Fruit fly (Drosophila melanogaster) whole organism, embryonic: Measurements from ENCODE around the gene Osi9.

ENCODE experiments used
- ATbp ChIP-seq: fragments of 200-800 bp; sonication (Bioruptor generic); optimal IDR thresholded peaks from 2 replicates; lab custom pipeline; 2017; ENCODE audit warnings: missing biosample characterization, mild to moderate bottlenecking, missing genetic modification characterization, missing genetic modification reagents
- Asciz ChIP-seq: fragments of 200-800 bp; sonication (Bioruptor generic); optimal IDR thresholded peaks from 2 replicates; lab custom pipeline; 2017; ENCODE audit warnings: missing biosample characterization, mild to moderate bottlenecking, missing genetic modification characterization, missing genetic modification reagents
- Blimp-1 ChIP-seq: fragments of 200-800 bp; sonication (Bioruptor generic); optimal IDR thresholded peaks from 3 replicates; lab custom pipeline; 2018; ENCODE audit warnings: missing biosample characterization, missing genetic modification characterization, mild to moderate bottlenecking, moderate library complexity, missing genetic modification reagents
- CG14014 ChIP-seq: fragments of 200-800 bp; sonication (Bioruptor generic); IDR thresholded peaks from 2 replicates; pipeline ENCODE4 v1.3.6; 2022; ENCODE audit warnings: missing biosample characterization, missing genetic modification characterization
- CG15601 ChIP-seq: fragments of 200-800 bp; sonication (Bioruptor generic); optimal IDR thresholded peaks from 3 replicates; lab custom pipeline; 2019; ENCODE audit warnings: missing biosample characterization, mild to moderate bottlenecking, missing genetic modification characterization, moderate library complexity
- CG16815 ChIP-seq: fragments of 200-800 bp; sonication (Bioruptor generic); optimal IDR thresholded peaks from 3 replicates; lab custom pipeline; 2017; ENCODE audit warnings: missing biosample characterization, mild to moderate bottlenecking, missing genetic modification characterization
- CG17568 ChIP-seq: fragments of 200-800 bp; sonication (Bioruptor generic); optimal IDR thresholded peaks from 2 replicates; lab custom pipeline; 2018; ENCODE audit warnings: missing biosample characterization, mild to moderate bottlenecking, missing genetic modification characterization, moderate library complexity
- CG30403 ChIP-seq: fragments of 200-800 bp; sonication (Bioruptor generic); optimal IDR thresholded peaks from 3 replicates; lab custom pipeline; 2016; ENCODE audit warnings: missing biosample characterization, missing genetic modification characterization
- CG30431 ChIP-seq: fragments of 200-800 bp; sonication (Bioruptor generic); optimal IDR thresholded peaks from 2 replicates; lab custom pipeline; 2017; ENCODE audit warnings: missing biosample characterization, missing genetic modification characterization
- CG7745 ChIP-seq: fragments of 200-800 bp; sonication (Bioruptor generic); optimal IDR thresholded peaks from 2 replicates; lab custom pipeline; 2018; ENCODE audit warnings: missing biosample characterization, mild to moderate bottlenecking, missing genetic modification characterization, moderate library complexity
- CG7839 ChIP-seq: fragments of 200-800 bp; sonication (Bioruptor generic); optimal IDR thresholded peaks from 3 replicates; lab custom pipeline; 2018; ENCODE audit warnings: missing biosample characterization, mild to moderate bottlenecking, missing genetic modification characterization, moderate library complexity
- CG8388 ChIP-seq: fragments of 200-800 bp; sonication (Bioruptor generic); optimal IDR thresholded peaks from 2 replicates; lab custom pipeline; 2019; ENCODE audit warnings: missing biosample characterization, mild to moderate bottlenecking, missing genetic modification characterization, moderate library complexity
- CG8478 ChIP-seq: fragments of >200 bp; optimal IDR thresholded peaks from 2 replicates; lab custom pipeline; 2018
- CG8924 ChIP-seq: fragments of 200-800 bp; optimal IDR thresholded peaks from 3 replicates; lab custom pipeline; 2019; ENCODE audit warnings: missing biosample characterization, mild to moderate bottlenecking, missing genetic modification characterization, moderate library complexity
- CG9437 ChIP-seq: fragments of 200-800 bp; sonication (Bioruptor generic); optimal IDR thresholded peaks from 2 replicates; lab custom pipeline; 2018; ENCODE audit warnings: missing biosample characterization, mild to moderate bottlenecking, missing genetic modification characterization
- CrebB ChIP-seq: fragments of 200-800 bp; sonication (Bioruptor generic); optimal IDR thresholded peaks from 3 replicates; lab custom pipeline; 2018; ENCODE audit warnings: missing biosample characterization, mild to moderate bottlenecking, missing genetic modification characterization
- D19A ChIP-seq: fragments of 200-800 bp; optimal IDR thresholded peaks from 3 replicates; lab custom pipeline; 2019; ENCODE audit warnings: missing biosample characterization, mild to moderate bottlenecking, missing genetic modification characterization, moderate library complexity
- Dek ChIP-seq: fragments of 200-800 bp; sonication (Bioruptor generic); optimal IDR thresholded peaks from 3 replicates; lab custom pipeline; 2019; ENCODE audit warnings: missing biosample characterization, mild to moderate bottlenecking, missing genetic modification characterization, moderate library complexity
- Ets65A ChIP-seq: fragments of 200-800 bp; sonication (Bioruptor generic); peaks from one replicate; lab custom pipeline; 2016; ENCODE audit warnings: missing biosample characterization, missing genetic modification characterization
- Hr78 ChIP-seq, 2 experiments: fragments of 200-800 bp in 1 of 2; fragments of >200 bp in 1 of 2; sonication (Bioruptor generic) in 1 of 2; optimal IDR thresholded peaks; 2 replicates each; lab custom pipeline; 2017 to 2019; ENCODE audit warnings: missing biosample characterization in 2 of 2, missing genetic modification characterization in 2 of 2, mild to moderate bottlenecking in 1 of 2, moderate library complexity in 1 of 2
- NC2α ChIP-seq: fragments of 200-800 bp; sonication (Bioruptor generic); optimal IDR thresholded peaks from 2 replicates; lab custom pipeline; 2016; ENCODE audit warnings: missing biosample characterization, missing genetic modification characterization
- Opbp ChIP-seq: fragments of 200-800 bp; sonication (Bioruptor generic); IDR thresholded peaks from 3 replicates; pipeline ENCODE4 v1.3.6; 2022; ENCODE audit warnings: missing biosample characterization, missing genetic modification characterization; ENCODE audit not compliant: partially characterized antibody
- Rfx ChIP-seq: fragments of 200-800 bp; sonication (Bioruptor generic); IDR thresholded peaks from 2 replicates; pipeline ENCODE4 v1.3.6; 2022; ENCODE audit warnings: missing biosample characterization, missing genetic modification characterization
- Sox100B ChIP-seq: fragments of 200-800 bp; sonication (Bioruptor generic); optimal IDR thresholded peaks from 3 replicates; lab custom pipeline; 2018; ENCODE audit warnings: missing biosample characterization, mild to moderate bottlenecking, missing genetic modification characterization
- Ssrp ChIP-seq: fragments of 200-800 bp; sonication (Bioruptor generic); optimal IDR thresholded peaks from 2 replicates; lab custom pipeline; 2018; ENCODE audit warnings: missing biosample characterization, mild to moderate bottlenecking, missing genetic modification characterization, moderate library complexity
- Xbp1 ChIP-seq: fragments of 200-800 bp; sonication (Bioruptor generic); optimal IDR thresholded peaks from 3 replicates; lab custom pipeline; 2016; ENCODE audit warnings: missing biosample characterization, mild to moderate bottlenecking, missing genetic modification characterization
- YL-1 ChIP-seq: fragments of 200-800 bp; sonication (Bioruptor generic); optimal IDR thresholded peaks from 3 replicates; lab custom pipeline; 2017; ENCODE audit warnings: missing biosample characterization, mild to moderate bottlenecking, missing genetic modification characterization
- abd-A ChIP-seq: fragments of 200-800 bp; sonication (Bioruptor generic); optimal IDR thresholded peaks from 3 replicates; lab custom pipeline; 2019; ENCODE audit warnings: missing biosample characterization, mild to moderate bottlenecking, missing genetic modification characterization, moderate library complexity
- bab2 ChIP-seq: fragments of 200-800 bp; sonication (Bioruptor generic); optimal IDR thresholded peaks from 2 replicates; lab custom pipeline; 2016; ENCODE audit warnings: missing biosample characterization, missing genetic modification characterization
- bsh ChIP-seq, 2 experiments: fragments of 200-800 bp; sonication (Bioruptor generic); optimal IDR thresholded peaks; 2 replicates each; lab custom pipeline; 2017 to 2018; ENCODE audit warnings: mild to moderate bottlenecking in 2 of 2, missing biosample characterization in 2 of 2, missing genetic modification characterization in 2 of 2, moderate library complexity in 1 of 2
- chinmo ChIP-seq: fragments of 200-800 bp; sonication (Bioruptor generic); IDR thresholded peaks from 4 replicates; pipeline ENCODE4 v1.3.6; 2022; ENCODE audit warnings: missing biosample characterization, missing genetic modification characterization; ENCODE audit not compliant: partially characterized antibody
- dpn ChIP-seq, 2 experiments: fragments of 200-800 bp; sonication (Bioruptor generic); optimal IDR thresholded peaks; 3 replicates each; lab custom pipeline; 2016; ENCODE audit warnings: missing biosample characterization in 2 of 2, missing genetic modification characterization in 2 of 2
- ewg ChIP-seq: fragments of 200-800 bp; sonication (Bioruptor generic); optimal IDR thresholded peaks from 3 replicates; lab custom pipeline; 2017; ENCODE audit warnings: mild to moderate bottlenecking, missing biosample characterization, missing genetic modification reagents, missing genetic modification characterization
- fd64A ChIP-seq: fragments of 200-800 bp; sonication (Bioruptor generic); optimal IDR thresholded peaks from 3 replicates; lab custom pipeline; 2018; ENCODE audit warnings: missing biosample characterization, mild to moderate bottlenecking, missing genetic modification characterization
- fd96Cb ChIP-seq: fragments of 200-800 bp; sonication (Bioruptor generic); optimal IDR thresholded peaks from 2 replicates; lab custom pipeline; 2018; ENCODE audit warnings: missing biosample characterization, mild to moderate bottlenecking, missing genetic modification characterization, moderate library complexity
- gem ChIP-seq: fragments of 200-800 bp; sonication (Bioruptor generic); optimal IDR thresholded peaks from 2 replicates; lab custom pipeline; 2019; ENCODE audit warnings: missing biosample characterization, mild to moderate bottlenecking, missing genetic modification characterization, moderate library complexity
- ken ChIP-seq: fragments of 200-800 bp; sonication (Bioruptor generic); IDR thresholded peaks from 3 replicates; pipeline ENCODE4 v1.3.6; 2022; ENCODE audit warnings: missing biosample characterization, missing genetic modification characterization
- kni ChIP-seq: fragments of 200-800 bp; sonication (Bioruptor generic); optimal IDR thresholded peaks from 3 replicates; lab custom pipeline; 2017; ENCODE audit warnings: mild to moderate bottlenecking, missing biosample characterization, missing genetic modification reagents, missing genetic modification characterization
- nmo ChIP-seq: fragments of 200-800 bp; sonication (Bioruptor generic); optimal IDR thresholded peaks from 2 replicates; lab custom pipeline; 2018; ENCODE audit warnings: missing biosample characterization, mild to moderate bottlenecking, missing genetic modification characterization, moderate library complexity
- odd ChIP-seq: fragments of 200-800 bp; sonication (Bioruptor generic); optimal IDR thresholded peaks from 2 replicates; lab custom pipeline; 2017; ENCODE audit warnings: missing biosample characterization, mild to moderate bottlenecking, missing genetic modification characterization
- pros ChIP-seq: fragments of 200-800 bp; sonication (Bioruptor generic); optimal IDR thresholded peaks from 3 replicates; lab custom pipeline; 2019; ENCODE audit warnings: missing biosample characterization, mild to moderate bottlenecking, missing genetic modification characterization, moderate library complexity
- unpg ChIP-seq: fragments of 200-800 bp; sonication (Bioruptor generic); optimal IDR thresholded peaks from 3 replicates; lab custom pipeline; 2018; ENCODE audit warnings: missing biosample characterization, mild to moderate bottlenecking, missing genetic modification characterization, moderate library complexity

Osi9 gene

DNA sequence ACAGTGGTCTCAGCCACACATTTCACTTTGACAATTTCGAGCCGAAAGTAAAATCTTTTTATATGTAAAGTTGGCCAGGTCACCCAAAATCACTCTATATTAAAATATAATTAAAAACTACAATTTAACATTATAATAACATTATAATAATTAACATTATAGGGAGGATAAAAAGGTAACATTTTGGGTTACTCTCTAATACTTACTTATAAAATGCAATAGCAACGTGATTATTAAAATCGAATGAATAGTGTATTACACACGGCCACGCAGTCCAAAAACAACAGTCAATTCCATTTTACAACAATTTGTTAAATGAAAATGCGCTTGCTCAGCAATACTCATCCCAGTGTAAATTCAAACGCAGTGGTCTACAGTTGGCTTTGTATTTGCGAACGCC is 37.9 kb upstream of the Osi9 start (continued):
- TF ChIP-seq YL-1, result no peak
- peak; percentile 33 for TF ChIP-seq gem (tag; lab: Kevin White, UChicago)
- peak; percentile 6 for TF ChIP-seq nmo (GFP tag; lab: Kevin White, UChicago)
- TF ChIP-seq NC2α (GFP tag; lab: Kevin White, UChicago), result no peak

DNA sequence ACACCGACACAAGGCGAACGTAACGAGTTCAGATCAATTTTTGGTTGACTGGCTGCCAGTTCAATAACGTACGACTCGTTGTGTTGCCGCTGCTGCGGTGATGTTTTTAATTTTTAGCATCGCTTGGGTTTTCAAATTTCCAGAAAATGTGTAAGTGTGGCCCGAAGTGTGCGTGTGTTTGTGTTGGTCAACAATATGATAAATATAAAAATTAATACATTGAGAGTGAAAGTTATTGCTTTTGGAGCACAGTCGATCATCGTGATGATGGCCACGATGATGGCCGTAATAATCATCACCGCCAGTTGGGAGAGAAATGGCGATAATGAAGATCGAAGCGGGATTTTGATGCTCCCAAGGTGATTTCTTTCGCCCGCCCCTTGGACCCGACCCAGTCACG is 33.9 kb upstream of the Osi9 start:
- TF ChIP-seq CrebB (tag; lab: Kevin White, UChicago), result no peak
- TF ChIP-seq CG14014 (GFP tag; lab: Robert Waterston, UW), result no peak
- no peak for TF ChIP-seq bab2 (GFP tag; lab: Kevin White, UChicago)
- no peak for TF ChIP-seq ewg (GFP tag; lab: Kevin White, UChicago)
- peak; percentile 34 for TF ChIP-seq kni (GFP tag; lab: Kevin White, UChicago)
- TF ChIP-seq chinmo (GFP tag; lab: Robert Waterston, UW), result no peak
- TF ChIP-seq CG30431, result no peak
- peak; percentile 60 for TF ChIP-seq abd-A (tag; lab: Kevin White, UChicago)
- TF ChIP-seq Xbp1 (GFP tag; lab: Kevin White, UChicago), result no peak
- TF ChIP-seq Hr78 (GFP tag; optimal IDR thresholded peaks at IDR 0.05; lab: Kevin White, UChicago), result peak in 1 of 2 experiments; percentile 32
- peak; percentile 75 for TF ChIP-seq CG7745 (tag; lab: Kevin White, UChicago)
- no peak for TF ChIP-seq Opbp (GFP tag; lab: Robert Waterston, UW)
- TF ChIP-seq odd (GFP tag; lab: Kevin White, UChicago), result no peak
- no peak for TF ChIP-seq CG8478 (lab: Kevin White, UChicago)
- TF ChIP-seq dpn (GFP tag; optimal IDR thresholded peaks at IDR 0.05; lab: Kevin White, UChicago), result no peak
- peak; percentile 14 for TF ChIP-seq pros (GFP tag; lab: Kevin White, UChicago)
- TF ChIP-seq Blimp-1 (GFP tag; lab: Kevin White, UChicago), result peak; percentile 93
- TF ChIP-seq Rfx (GFP tag; lab: Robert Waterston, UW), result no peak
- no peak for TF ChIP-seq D19A (tag; lab: Kevin White, UChicago)
- TF ChIP-seq Dek, result no peak
- TF ChIP-seq ken (GFP tag; lab: Robert Waterston, UW), result no peak

DNA sequence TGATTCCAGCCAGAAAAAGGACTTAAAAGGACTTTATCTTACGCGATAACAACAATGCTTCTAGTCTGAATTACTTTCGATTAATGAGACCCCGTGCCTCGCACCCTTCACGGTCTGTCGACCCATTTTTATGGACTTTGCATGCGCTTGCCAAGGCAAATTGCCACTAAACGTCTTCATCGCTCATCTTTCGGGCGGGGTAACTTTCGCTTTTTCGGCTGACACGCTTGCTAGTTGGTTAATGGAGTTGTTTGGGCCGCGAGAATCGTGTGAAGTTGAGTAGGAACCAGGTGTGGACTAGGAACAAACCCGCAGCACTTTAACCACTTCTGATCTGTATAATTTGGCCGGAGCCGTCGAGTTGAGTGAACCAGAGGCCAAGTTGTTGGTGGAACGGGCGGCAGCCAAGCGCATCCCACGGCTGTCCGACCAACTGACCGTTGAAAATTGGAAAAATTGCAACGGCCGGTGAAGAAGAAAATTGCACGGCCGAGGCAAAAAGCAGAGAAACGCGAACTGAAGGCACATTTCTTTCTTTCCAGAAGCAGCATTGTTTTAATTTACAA is 32.9 kb upstream of the Osi9 start, which contains the start of gene Osi5:
Gene Osi5 (plus strand): TSS at position 516 of the 566 bp plus-strand sequence.
- peak; percentile 4 for TF ChIP-seq Ets65A (GFP tag; lab: Kevin White, UChicago)
- TF ChIP-seq Blimp-1 (GFP tag; lab: Kevin White, UChicago), result peak; percentile 95
- TF ChIP-seq Dek, result no peak
- TF ChIP-seq CG8924 (tag; lab: Kevin White, UChicago), result no peak

DNA sequence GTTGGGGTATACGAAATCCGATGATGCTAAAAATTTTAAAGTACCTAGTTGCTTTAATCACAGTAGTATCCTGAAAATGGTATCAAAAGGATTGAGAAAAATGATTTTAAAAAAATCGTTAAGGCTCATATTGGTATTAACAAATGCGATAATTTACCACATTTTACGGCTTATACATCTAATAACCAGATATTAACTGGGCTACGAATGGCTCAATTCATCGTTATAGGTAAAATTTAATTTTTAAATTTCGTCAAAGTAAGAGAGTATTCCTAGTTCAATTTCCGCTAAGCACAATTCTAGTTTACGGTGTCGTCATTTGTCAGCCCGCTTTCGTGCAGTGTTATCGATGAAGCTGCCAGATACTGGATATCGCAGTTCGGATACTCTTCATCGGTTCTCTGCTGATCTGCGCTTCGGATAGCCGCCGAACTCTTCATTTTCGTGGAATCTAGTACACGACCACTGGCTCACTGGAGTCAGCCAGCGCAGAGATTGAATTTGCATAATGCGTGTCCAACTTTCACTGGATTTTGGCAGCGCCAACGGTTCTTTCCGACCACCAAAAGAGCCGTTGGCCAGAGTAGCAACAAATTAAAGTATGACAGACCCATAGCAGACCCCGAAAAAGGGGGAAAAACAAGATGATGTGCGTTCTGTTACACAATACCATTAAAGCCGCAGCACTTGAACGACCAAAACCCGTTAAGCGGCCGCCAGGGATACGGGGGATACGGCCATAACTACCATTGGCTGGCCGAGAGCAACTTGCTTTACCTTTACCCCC is 30.8 kb upstream of the Osi9 start:
- TF ChIP-seq CG7839 (tag; lab: Kevin White, UChicago) (peak; percentile 44), ewg (GFP tag; lab: Kevin White, UChicago) (peak; percentile 9), CG17568 (GFP tag; lab: Kevin White, UChicago) (no peak), fd96Cb (peak; percentile 31), Sox100B (GFP tag; lab: Kevin White, UChicago) (peak; percentile 31), CG8388 (GFP tag; lab: Kevin White, UChicago) (peak; percentile 8), fd64A (GFP tag; lab: Kevin White, UChicago) (no peak), CG30403 (peak; percentile 42), CG15601 (peak; percentile 62), Asciz (GFP tag; lab: Kevin White, UChicago) (peak; percentile 20), unpg (GFP tag; lab: Kevin White, UChicago) (peak; percentile 14), Blimp-1 (GFP tag; lab: Kevin White, UChicago) (peak; percentile 85), CG9437 (GFP tag; lab: Kevin White, UChicago) (peak; percentile 23), bsh (GFP tag; optimal IDR thresholded peaks at IDR 0.05; lab: Kevin White, UChicago) (peak in 1 of 2 experiments; percentile 61), ATbp (peak; percentile 52), Ssrp (tag; lab: Kevin White, UChicago) (peak; percentile 25), CG16815 (no peak)
